Worm (Caenorhabditis elegans): ENCODE data around the gene mrps-9.

Gene mrps-9

DNA sequence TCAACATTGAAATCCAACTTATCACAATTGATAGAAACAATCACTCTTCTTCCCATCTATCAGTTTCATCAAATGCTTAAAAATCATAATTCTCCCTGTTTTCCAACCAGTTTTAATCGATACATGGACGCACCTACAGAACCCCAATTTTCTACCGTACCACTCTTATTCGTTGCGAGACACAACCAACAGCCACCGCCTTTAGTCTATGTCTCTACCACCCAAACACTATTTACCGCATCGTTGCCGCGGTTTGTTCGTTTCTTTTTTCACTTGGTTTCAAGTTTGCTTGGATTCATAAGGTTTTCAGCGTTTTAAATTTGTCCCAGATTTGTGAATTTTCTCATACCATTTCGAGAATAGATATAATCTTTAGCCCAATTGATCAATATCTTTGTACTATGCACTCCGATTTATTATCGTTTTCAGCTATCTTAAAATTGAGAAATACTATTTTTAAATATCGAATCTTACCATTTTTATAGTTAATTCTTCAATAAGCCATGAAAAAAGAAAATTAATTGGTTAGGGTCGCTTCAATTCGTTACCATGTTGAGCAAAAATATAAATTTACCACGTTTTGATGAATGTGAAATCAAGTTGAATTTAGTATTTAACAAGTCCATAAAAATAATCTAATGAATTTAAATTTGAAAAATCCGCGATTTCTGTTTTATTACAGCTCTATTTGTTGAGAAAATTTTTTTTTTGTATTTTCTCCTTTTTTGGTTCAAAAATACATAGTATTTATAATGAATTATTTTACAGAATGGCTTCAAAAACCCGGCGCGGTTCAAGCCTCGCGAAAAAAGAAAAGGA is 44.6 kb downstream of the mrps-9 start, which contains the start of gene F10E9.3 (continued):
- TF ChIP-seq mdl-1 (tag; optimal IDR thresholded peaks at IDR 0.05), result no peak
- TF ChIP-seq ceh-90 (tag; optimal IDR thresholded peaks at IDR 0.05), result no peak
- TF ChIP-seq ets-5 (GFP tag; IDR thresholded peaks at IDR 0.05), result no peak
- peak; percentile 3 for TF ChIP-seq C16A3.4 (tag; optimal IDR thresholded peaks at IDR 0.05)
- no peak for TF ChIP-seq nhr-20 (tag; optimal IDR thresholded peaks at IDR 0.05)
- TF ChIP-seq efl-1 (optimal IDR thresholded peaks at IDR 0.05), result peak; percentile 42 to 58
- peak; percentile 16 to 86 for TF ChIP-seq efl-1 (GFP tag; optimal IDR thresholded peaks at IDR 0.05 in 1 of 2)

ce11 chrIII:8312393-8312792 is 46.5 kb downstream of the mrps-9 start, which contains the start of gene F10E9.2:
TSS of gene F10E9.2 (plus strand) at chrIII:8312693.
- TF ChIP-seq swsn-7 (tag; optimal IDR thresholded peaks at IDR 0.05) (no peak), nhr-90 (tag; optimal IDR thresholded peaks at IDR 0.05; ENCODE audit: poor library complexity) (no peak), rnt-1 (tag; optimal IDR thresholded peaks at IDR 0.05) (no peak), ceh-90 (tag; optimal IDR thresholded peaks at IDR 0.05) (no peak), tbx-2 (tag; optimal IDR thresholded peaks at IDR 0.05) (no peak), nhr-85 (tag) (no peak), ceh-63 (GFP tag; optimal IDR thresholded peaks at IDR 0.05) (no peak), dpl-1 (GFP tag; optimal IDR thresholded peaks at IDR 0.05) (no peak), lin-14 (GFP tag; optimal IDR thresholded peaks at IDR 0.05) (no peak), nhr-47 (tag; optimal IDR thresholded peaks at IDR 0.05) (no peak), pag-3 (tag; optimal IDR thresholded peaks at IDR 0.05; ENCODE audit: borderline replicate concordance, insufficient read depth) (no peak), C04F5.9 (tag; optimal IDR thresholded peaks at IDR 0.05) (no peak), lin-39 (tag; optimal IDR thresholded peaks at IDR 0.05) (no peak), aly-2 (tag; optimal IDR thresholded peaks at IDR 0.05) (no peak), nhr-76 (tag; optimal IDR thresholded peaks at IDR 0.05) (no peak)
